Worm (Caenorhabditis elegans) whole organism, L1 larva: ENCODE measurements around the gene C24D10.4.

ENCODE experiments used
- C04F5.9 ChIP-seq: sonication (generic microtip); optimal IDR thresholded peaks from 2 replicates; lab custom pipeline; 2016; ENCODE audit warnings: missing genetic modification characterization, missing compliant biosample characterization
- C16A3.4 ChIP-seq: fragments of 150-350 bp; optimal IDR thresholded peaks from 2 replicates; lab custom pipeline; 2014; ENCODE audit warnings: missing biosample characterization, missing genetic modification characterization
- C34B4.2 ChIP-seq: sonication (generic microtip); optimal IDR thresholded peaks from 2 replicates; lab custom pipeline; 2017; ENCODE audit warnings: mild to moderate bottlenecking, missing genetic modification characterization, missing compliant biosample characterization
- aha-1 ChIP-seq: fragments of 150-350 bp; optimal IDR thresholded peaks from 2 replicates; lab custom pipeline; 2014; ENCODE audit warnings: missing biosample characterization, missing genetic modification characterization
- aly-2 ChIP-seq: fragments of 150-350 bp; optimal IDR thresholded peaks from 2 replicates; lab custom pipeline; 2014; ENCODE audit warnings: missing biosample characterization, missing genetic modification characterization
- ama-1 ChIP-seq: fragments of 150-350 bp; optimal IDR thresholded peaks from 2 replicates; lab custom pipeline; 2014
- blmp-1 ChIP-seq: fragments of 150-350 bp; optimal IDR thresholded peaks from 2 replicates; lab custom pipeline; 2014; ENCODE audit warnings: missing biosample characterization, missing genetic modification characterization
- ceh-63 ChIP-seq: fragments of 200-800 bp; sonication (Bioruptor generic); optimal IDR thresholded peaks from 2 replicates; lab custom pipeline; 2018; ENCODE audit warnings: mild to moderate bottlenecking, missing genetic modification characterization, missing compliant biosample characterization
- ceh-90 ChIP-seq: sonication (generic microtip); optimal IDR thresholded peaks from 2 replicates; lab custom pipeline; 2016; ENCODE audit warnings: missing genetic modification characterization, missing compliant biosample characterization
- ces-1 ChIP-seq: fragments of 150-350 bp; optimal IDR thresholded peaks from 2 replicates; lab custom pipeline; 2014; ENCODE audit warnings: missing biosample characterization, missing genetic modification reagents, missing genetic modification characterization
- dpl-1 ChIP-seq, 3 experiments: fragments of 150-350 bp in 2 of 3; sonication (generic microtip) in 1 of 3; optimal IDR thresholded peaks; 2 replicates each; lab custom pipeline; 2014 to 2017; ENCODE audit warnings: missing biosample characterization in 3 of 3, missing genetic modification characterization in 3 of 3, missing genetic modification reagents in 3 of 3
- egl-13 ChIP-seq: sonication (generic microtip); optimal IDR thresholded peaks from 2 replicates; lab custom pipeline; 2016; ENCODE audit warnings: missing genotype, missing genetic modification reagents, missing genetic modification characterization, missing compliant biosample characterization
- egl-27 ChIP-seq, 2 experiments: fragments of 150-350 bp in 1 of 2; sonication (generic microtip); optimal IDR thresholded peaks; 3 replicates each; lab custom pipeline; 2017 to 2018; ENCODE audit warnings: missing biosample characterization in 2 of 2, missing genetic modification characterization in 2 of 2, missing genetic modification reagents in 2 of 2
- elt-2 ChIP-seq: sonication (generic microtip); optimal IDR thresholded peaks from 2 replicates; lab custom pipeline; 2016; ENCODE audit warnings: missing genetic modification characterization, mild to moderate bottlenecking, inconsistent platforms, missing compliant biosample characterization, missing genetic modification reagents
- elt-3 ChIP-seq, 6 experiments: fragments of 150-350 bp in 1 of 6; sonication (generic microtip); optimal IDR thresholded peaks; 2 replicates each; lab custom pipeline; 2017 to 2018; ENCODE audit warnings: missing biosample characterization in 6 of 6, missing genetic modification characterization in 6 of 6, inconsistent platforms in 1 of 6
- ets-5 ChIP-seq: fragments of 200-800 bp; sonication (Bioruptor generic); IDR thresholded peaks from 2 replicates; pipeline ENCODE4 v1.3.6; 2022; ENCODE audit warnings: missing genetic modification characterization, missing compliant biosample characterization
- fkh-8 ChIP-seq: sonication (generic microtip); optimal IDR thresholded peaks from 2 replicates; lab custom pipeline; 2016; ENCODE audit warnings: mild to moderate bottlenecking, missing genetic modification characterization, missing compliant biosample characterization
- grh-1 ChIP-seq: fragments of 200-800 bp; sonication (Bioruptor generic); IDR thresholded peaks from 2 replicates; pipeline ENCODE4 v1.3.6; 2022; ENCODE audit warnings: missing genetic modification reagents, missing genetic modification characterization, missing compliant biosample characterization
- hlh-4 ChIP-seq: sonication (generic microtip); optimal IDR thresholded peaks from 2 replicates; lab custom pipeline; 2016; ENCODE audit warnings: mild to moderate bottlenecking, missing genetic modification characterization, missing compliant biosample characterization
- hpl-2 ChIP-seq: fragments of 150-350 bp; optimal IDR thresholded peaks from 2 replicates; lab custom pipeline; 2014; ENCODE audit warnings: missing biosample characterization, missing genetic modification reagents, missing genetic modification characterization
- isw-1 ChIP-seq: fragments of 200-800 bp; sonication (Bioruptor generic); IDR thresholded peaks from 2 replicates; pipeline ENCODE4 v1.3.6; 2022; ENCODE audit warnings: missing genetic modification characterization, missing compliant biosample characterization
- jun-1 ChIP-seq: fragments of 150-350 bp; optimal IDR thresholded peaks from 2 replicates; lab custom pipeline; 2014; ENCODE audit warnings: missing biosample characterization, missing genetic modification reagents, missing genetic modification characterization
- lin-13 ChIP-seq: fragments of 150-350 bp; optimal IDR thresholded peaks from 2 replicates; lab custom pipeline; 2014; ENCODE audit warnings: missing biosample characterization, missing genetic modification reagents, missing genetic modification characterization
- lin-35 ChIP-seq, 2 experiments: fragments of 150-350 bp; optimal IDR thresholded peaks; 2 replicates each; lab custom pipeline; 2014; ENCODE audit warnings: missing biosample characterization in 2 of 2, missing genetic modification characterization in 2 of 2, missing genetic modification reagents in 2 of 2
- mab-9 ChIP-seq: fragments of 200-800 bp; sonication (Bioruptor generic); IDR thresholded peaks from 2 replicates; pipeline ENCODE4 v1.3.6; 2022; ENCODE audit warnings: missing genetic modification reagents, missing genetic modification characterization, missing compliant biosample characterization
- mdl-1 ChIP-seq, 2 experiments: fragments of 150-350 bp; optimal IDR thresholded peaks; 2 replicates each; lab custom pipeline; 2014 to 2017; ENCODE audit warnings: missing biosample characterization in 2 of 2, missing genetic modification characterization in 2 of 2, inconsistent platforms in 1 of 2
- mef-2 ChIP-seq: fragments of 150-350 bp; optimal IDR thresholded peaks from 2 replicates; lab custom pipeline; 2014; ENCODE audit warnings: missing biosample characterization, missing genetic modification characterization
- nhr-12 ChIP-seq: sonication (generic microtip); optimal IDR thresholded peaks from 2 replicates; lab custom pipeline; 2017; ENCODE audit warnings: missing biosample characterization, missing genetic modification characterization
- nhr-19 ChIP-seq: fragments of 200-800 bp; sonication (Bioruptor generic); conservative IDR thresholded peaks from 2 replicates; pipeline ENCODE4 v1.3.6; 2022; ENCODE audit warnings: missing genetic modification characterization, missing compliant biosample characterization
- nhr-237 ChIP-seq: fragments of 150-350 bp; optimal IDR thresholded peaks from 2 replicates; lab custom pipeline; 2014; ENCODE audit warnings: missing biosample characterization, missing genetic modification characterization
- nhr-28 ChIP-seq: fragments of 150-350 bp; optimal IDR thresholded peaks from 2 replicates; lab custom pipeline; 2014; ENCODE audit warnings: missing biosample characterization, missing genetic modification characterization
- nhr-47 ChIP-seq: sonication (generic microtip); optimal IDR thresholded peaks from 2 replicates; lab custom pipeline; 2016; ENCODE audit warnings: mild to moderate bottlenecking, missing genetic modification characterization, moderate library complexity, missing compliant biosample characterization
- nhr-71 ChIP-seq: sonication (generic microtip); optimal IDR thresholded peaks from 2 replicates; lab custom pipeline; 2016; ENCODE audit warnings: mild to moderate bottlenecking, missing genetic modification characterization, moderate library complexity, missing compliant biosample characterization
- nhr-84 ChIP-seq: sonication (generic microtip); optimal IDR thresholded peaks from 2 replicates; lab custom pipeline; 2017; ENCODE audit warnings: missing biosample characterization, missing genetic modification characterization
- nhr-90 ChIP-seq: sonication (generic microtip); optimal IDR thresholded peaks from 2 replicates; lab custom pipeline; 2016; ENCODE audit warnings: mild to moderate bottlenecking, missing genetic modification characterization, missing compliant biosample characterization; ENCODE audit not compliant: poor library complexity
- pag-3 ChIP-seq: sonication (generic microtip); optimal IDR thresholded peaks from 2 replicates; lab custom pipeline; 2017; ENCODE audit warnings: missing genetic modification characterization, mild to moderate bottlenecking, missing compliant biosample characterization, antibody characterized with exemption, borderline replicate concordance; ENCODE audit not compliant: insufficient read depth
- pax-3 ChIP-seq: fragments of 200-800 bp; sonication (Bioruptor generic); optimal IDR thresholded peaks from 2 replicates; lab custom pipeline; 2018; ENCODE audit warnings: mild to moderate bottlenecking, missing genetic modification characterization, moderate library complexity, missing compliant biosample characterization
- pqm-1 ChIP-seq: sonication (generic microtip); optimal IDR thresholded peaks from 3 replicates; lab custom pipeline; 2017; ENCODE audit warnings: missing biosample characterization, missing genetic modification characterization
- rnt-1 ChIP-seq: sonication (generic microtip); optimal IDR thresholded peaks from 2 replicates; lab custom pipeline; 2016; ENCODE audit warnings: mild to moderate bottlenecking, missing genetic modification characterization, moderate library complexity, missing compliant biosample characterization
- skn-1 ChIP-seq: fragments of 150-350 bp; optimal IDR thresholded peaks from 2 replicates; lab custom pipeline; 2014; ENCODE audit warnings: missing biosample characterization, missing genetic modification characterization
- snpc-4 ChIP-seq: fragments of 150-350 bp; optimal IDR thresholded peaks from 2 replicates; lab custom pipeline; 2014; ENCODE audit warnings: missing biosample characterization, missing genetic modification characterization
- sptf-1 ChIP-seq: fragments of 150-350 bp; optimal IDR thresholded peaks from 2 replicates; lab custom pipeline; 2014; ENCODE audit warnings: missing biosample characterization, missing genetic modification characterization
- swsn-7 ChIP-seq: sonication (generic microtip); optimal IDR thresholded peaks from 2 replicates; lab custom pipeline; 2016; ENCODE audit warnings: missing genetic modification characterization, missing compliant biosample characterization
- tlp-1 ChIP-seq: fragments of 150-350 bp; optimal IDR thresholded peaks from 2 replicates; lab custom pipeline; 2014; ENCODE audit warnings: missing biosample characterization, missing genetic modification characterization
- unc-130 ChIP-seq: fragments of 150-350 bp; optimal IDR thresholded peaks from 2 replicates; lab custom pipeline; 2017; ENCODE audit warnings: missing biosample characterization, missing genetic modification characterization, inconsistent platforms
- unc-30 ChIP-seq: sonication (generic microtip); optimal IDR thresholded peaks from 2 replicates; lab custom pipeline; 2017; ENCODE audit warnings: missing biosample characterization, missing genetic modification characterization
- unc-62 ChIP-seq: fragments of 150-350 bp; optimal IDR thresholded peaks from 2 replicates; lab custom pipeline; 2014; ENCODE audit warnings: missing biosample characterization, missing genetic modification reagents, missing genetic modification characterization
- unc-98 ChIP-seq: fragments of 200-800 bp; sonication (Bioruptor generic); IDR thresholded peaks from 2 replicates; pipeline ENCODE4 v1.3.6; 2022; ENCODE audit warnings: missing genetic modification characterization, missing compliant biosample characterization
- vab-15 ChIP-seq: sonication (generic microtip); optimal IDR thresholded peaks from 2 replicates; lab custom pipeline; 2017; ENCODE audit warnings: missing genotype, mild to moderate bottlenecking, missing genetic modification characterization, missing compliant biosample characterization
- xbp-1 ChIP-seq: sonication (generic microtip); optimal IDR thresholded peaks from 2 replicates; lab custom pipeline; 2016; ENCODE audit warnings: missing genetic modification characterization, missing compliant biosample characterization
- zag-1 ChIP-seq: fragments of 150-350 bp; optimal IDR thresholded peaks from 2 replicates; lab custom pipeline; 2014; ENCODE audit warnings: missing biosample characterization, missing genetic modification characterization
- zip-4 ChIP-seq: fragments of 200-800 bp; sonication (Bioruptor generic); optimal IDR thresholded peaks from 2 replicates; lab custom pipeline; 2018; ENCODE audit warnings: mild to moderate bottlenecking, missing genetic modification characterization, moderate library complexity, missing compliant biosample characterization
- ztf-11 ChIP-seq, 2 experiments: sonication (generic microtip); optimal IDR thresholded peaks; 2 replicates each; lab custom pipeline; 2016 to 2017; ENCODE audit warnings: missing genetic modification characterization in 2 of 2, missing biosample characterization in 1 of 2, missing compliant biosample characterization in 1 of 2
- ztf-4 ChIP-seq: fragments of 150-350 bp; optimal IDR thresholded peaks from 2 replicates; lab custom pipeline; 2014; ENCODE audit warnings: missing biosample characterization, missing genetic modification characterization

C24D10.4 gene

ce11 chrIV:5160171-5160570 is at the start of gene C24D10.4, which contains the start of gene C24D10.6:
Gene C24D10.4 (plus strand): TSS chrIV:5160522.
Gene C24D10.6 (minus strand): TSS chrIV:5160248.
- TF ChIP-seq fkh-8 (tag; lab: Kevin White, UChicago) (no peak), aly-2 (no peak), xbp-1 (tag; lab: Kevin White, UChicago) (peak; percentile 63), nhr-19 (GFP tag; lab: Robert Waterston, UW) (peak; percentile 33), egl-13 (tag; lab: Kevin White, UChicago) (peak; percentile 28), mab-9 (no peak), mdl-1 (tag; optimal IDR thresholded peaks at IDR 0.05; lab: Kevin White, UChicago) (peak in 1 of 2 experiments; percentile 29), nhr-28 (no peak), nhr-84 (no peak), lin-35 (GFP tag; optimal IDR thresholded peaks at IDR 0.05; lab: Kevin White, UChicago) (peak; percentile 62 to 69), aha-1 (tag; lab: Kevin White, UChicago) (no peak), nhr-71 (tag; lab: Kevin White, UChicago) (peak; percentile 64), skn-1 (peak; percentile 77), rnt-1 (peak; percentile 64), isw-1 (GFP tag; lab: Robert Waterston, UW) (peak; percentile 32; the same call in 1 of the 2 replicates), unc-30 (tag; lab: Kevin White, UChicago) (no peak), jun-1 (tag; lab: Kevin White, UChicago) (no peak), pqm-1 (tag; lab: Kevin White, UChicago) (no peak), hlh-4 (tag; lab: Kevin White, UChicago) (no peak), ets-5 (no peak), tlp-1 (tag; lab: Kevin White, UChicago) (no peak), egl-27 (tag; optimal IDR thresholded peaks at IDR 0.05; lab: Kevin White, UChicago) (no peak), vab-15 (no peak), lin-13 (GFP tag; lab: Kevin White, UChicago) (peak; percentile 23), ztf-11 (tag; optimal IDR thresholded peaks at IDR 0.05; lab: Kevin White, UChicago) (no peak), pag-3 (tag; lab: Kevin White, UChicago) (no peak), unc-62 (no peak), ces-1 (GFP tag; lab: Kevin White, UChicago) (no peak), zip-4 (GFP tag; lab: Kevin White, UChicago) (no peak), elt-3 (tag; optimal IDR thresholded peaks at IDR 0.05; lab: Kevin White, UChicago) (peak in 1 of 6 experiments; percentile 35), nhr-237 (tag; lab: Kevin White, UChicago) (no peak), blmp-1 (no peak), swsn-7 (tag; lab: Kevin White, UChicago) (peak; percentile 60), mef-2 (tag; lab: Kevin White, UChicago) (no peak), C16A3.4 (tag; lab: Kevin White, UChicago) (peak; percentile 39), nhr-47 (tag; lab: Kevin White, UChicago) (peak; percentile 62), nhr-12 (no peak), ztf-4 (no peak), snpc-4 (tag; lab: Kevin White, UChicago) (peak; percentile 17), pax-3 (tag; lab: Kevin White, UChicago) (no peak), ceh-63 (GFP tag; lab: Kevin White, UChicago) (no peak), dpl-1 (GFP tag; optimal IDR thresholded peaks at IDR 0.05; lab: Kevin White, UChicago) (peak; percentile 51 to 71 (median 65)), unc-98 (GFP tag; lab: Robert Waterston, UW) (no peak), elt-2 (tag; lab: Kevin White, UChicago) (no peak), zag-1 (no peak), unc-130 (tag; lab: Kevin White, UChicago) (no peak), ama-1 (lab: Kevin White, UChicago) (no peak), ceh-90 (tag; lab: Kevin White, UChicago) (no peak), sptf-1 (tag; lab: Kevin White, UChicago) (no peak), nhr-90 (tag; lab: Kevin White, UChicago) (peak; percentile 32), C04F5.9 (tag; lab: Kevin White, UChicago) (peak; percentile 15), C34B4.2 (no peak), hpl-2 (GFP tag; lab: Kevin White, UChicago) (no peak), grh-1 (GFP tag; lab: Robert Waterston, UW) (no peak)
